Fruit fly (Drosophila melanogaster): Measurements from ENCODE around the gene CG7691.

dm6 chr3R:18565073-18565472, 5.4 kb downstream of the CG7691 start, which contains the start of the genes CG43210 and hemo:
- TF ChIP-seq h (optimal IDR thresholded peaks at IDR 0.05) (no peak), psq (optimal IDR thresholded peaks at IDR 0.05) (no peak), ttk (optimal IDR thresholded peaks at IDR 0.05) (no peak), Myc (optimal IDR thresholded peaks at IDR 0.05) (no peak), Sin3A (optimal IDR thresholded peaks at IDR 0.05) (no peak), insv (optimal IDR thresholded peaks at IDR 0.05) (no peak)

All from Kc167 (cell line).